Worm (Caenorhabditis elegans): ENCODE data around the gene K09B3.1.

The K09B3.1 gene

ce11 chrIV:3800952-3801351, 6.4 kb downstream of the K09B3.1 start, which contains the start of gene osm-3:
TSS of gene osm-3 (minus strand) at chrIV:3801052.
- TF ChIP-seq dao-5 (tag; optimal IDR thresholded peaks at IDR 0.05) (no peak), W03F9.2 (tag; optimal IDR thresholded peaks at IDR 0.05) (no peak), him-1 (tag; optimal IDR thresholded peaks at IDR 0.05) (no peak)

ce11 chrIV:3803252-3803651, 8.7 kb downstream of the K09B3.1 start, which contains the start of the genes algn-14 and M02B7.2:
TSS of gene algn-14 (minus strand) at chrIV:3803426.
TSS of gene M02B7.2 (plus strand) at chrIV:3803581.
- peak; percentile 49 for TF ChIP-seq W03F9.2 (tag; optimal IDR thresholded peaks at IDR 0.05)
- TF ChIP-seq dao-5 (tag; optimal IDR thresholded peaks at IDR 0.05): no peak
- TF ChIP-seq him-1 (tag; optimal IDR thresholded peaks at IDR 0.05): no peak

- no peak for TF ChIP-seq him-1 (tag; optimal IDR thresholded peaks at IDR 0.05)
- no peak for TF ChIP-seq dao-5 (tag; optimal IDR thresholded peaks at IDR 0.05)
- TF ChIP-seq W03F9.2 (tag; optimal IDR thresholded peaks at IDR 0.05): no peak
Observed at ce11 chrIV:3805219-3805618, 10.7 kb downstream of the K09B3.1 start, which contains the start of gene fbxc-47. TSS of gene fbxc-47 (plus strand) at chrIV:3805519.

ce11 chrIV:3807092-3807491, 12.6 kb downstream of the K09B3.1 start, which contains the start of gene M02B7.7:
TSS of gene M02B7.7 (minus strand) at chrIV:3807192.
- no peak for TF ChIP-seq W03F9.2 (tag; optimal IDR thresholded peaks at IDR 0.05)
- no peak for TF ChIP-seq dao-5 (tag; optimal IDR thresholded peaks at IDR 0.05)
- no peak for TF ChIP-seq him-1 (tag; optimal IDR thresholded peaks at IDR 0.05)

- TF ChIP-seq him-1 (tag; optimal IDR thresholded peaks at IDR 0.05): no peak
- no peak for TF ChIP-seq W03F9.2 (tag; optimal IDR thresholded peaks at IDR 0.05)
- no peak for TF ChIP-seq dao-5 (tag; optimal IDR thresholded peaks at IDR 0.05)
Observed at ce11 chrIV:3807545-3807944, 13.0 kb downstream of the K09B3.1 start.

ce11 chrIV:3812812-3813211, 18.3 kb downstream of the K09B3.1 start:
- no peak for TF ChIP-seq dao-5 (tag; optimal IDR thresholded peaks at IDR 0.05)
- TF ChIP-seq W03F9.2 (tag; optimal IDR thresholded peaks at IDR 0.05): no peak
- TF ChIP-seq him-1 (tag; optimal IDR thresholded peaks at IDR 0.05): no peak

- TF ChIP-seq him-1 (tag; optimal IDR thresholded peaks at IDR 0.05) (no peak), dao-5 (tag; optimal IDR thresholded peaks at IDR 0.05) (no peak), W03F9.2 (tag; optimal IDR thresholded peaks at IDR 0.05) (no peak)
Observed at ce11 chrIV:3814553-3815258, 20.2 kb downstream of the K09B3.1 start.

- TF ChIP-seq him-1 (tag; optimal IDR thresholded peaks at IDR 0.05): no peak
- no peak for TF ChIP-seq dao-5 (tag; optimal IDR thresholded peaks at IDR 0.05)
- TF ChIP-seq W03F9.2 (tag; optimal IDR thresholded peaks at IDR 0.05): no peak
Observed at ce11 chrIV:3815259-3815644, 20.7 kb downstream of the K09B3.1 start.

- no peak for TF ChIP-seq W03F9.2 (tag; optimal IDR thresholded peaks at IDR 0.05)
- no peak for TF ChIP-seq him-1 (tag; optimal IDR thresholded peaks at IDR 0.05)
- TF ChIP-seq dao-5 (tag; optimal IDR thresholded peaks at IDR 0.05): no peak
Observed at ce11 chrIV:3817253-3817652, 22.7 kb downstream of the K09B3.1 start.

ce11 chrIV:3819278-3819777, 24.8 kb downstream of the K09B3.1 start, which contains the start of gene bris-1:
TSS of gene bris-1 (minus strand) at chrIV:3819328.
- TF ChIP-seq W03F9.2 (tag; optimal IDR thresholded peaks at IDR 0.05) (no peak), dao-5 (tag; optimal IDR thresholded peaks at IDR 0.05) (no peak), him-1 (tag; optimal IDR thresholded peaks at IDR 0.05) (no peak)

ce11 chrIV:3820133-3820532, 25.6 kb downstream of the K09B3.1 start:
- TF ChIP-seq dao-5 (tag; optimal IDR thresholded peaks at IDR 0.05): no peak
- TF ChIP-seq W03F9.2 (tag; optimal IDR thresholded peaks at IDR 0.05): no peak
- TF ChIP-seq him-1 (tag; optimal IDR thresholded peaks at IDR 0.05): no peak

ce11 chrIV:3821554-3821953, 27.0 kb downstream of the K09B3.1 start:
- TF ChIP-seq dao-5 (tag; optimal IDR thresholded peaks at IDR 0.05): no peak
- TF ChIP-seq him-1 (tag; optimal IDR thresholded peaks at IDR 0.05): no peak
- TF ChIP-seq W03F9.2 (tag; optimal IDR thresholded peaks at IDR 0.05): no peak

- TF ChIP-seq him-1 (tag; optimal IDR thresholded peaks at IDR 0.05): no peak
- no peak for TF ChIP-seq dao-5 (tag; optimal IDR thresholded peaks at IDR 0.05)
- TF ChIP-seq W03F9.2 (tag; optimal IDR thresholded peaks at IDR 0.05): no peak
Observed at ce11 chrIV:3824720-3825119, 30.2 kb downstream of the K09B3.1 start.

ce11 chrIV:3825388-3825787, 30.9 kb downstream of the K09B3.1 start:
- TF ChIP-seq dao-5 (tag; optimal IDR thresholded peaks at IDR 0.05) (no peak), W03F9.2 (tag; optimal IDR thresholded peaks at IDR 0.05) (no peak), him-1 (tag; optimal IDR thresholded peaks at IDR 0.05) (no peak)
